Fruit fly (Drosophila melanogaster): ENCODE results near the gene Cubn2.
A peak's percentile ranks its signal among the peaks of the same experiment; 100 is the strongest.

DNA sequence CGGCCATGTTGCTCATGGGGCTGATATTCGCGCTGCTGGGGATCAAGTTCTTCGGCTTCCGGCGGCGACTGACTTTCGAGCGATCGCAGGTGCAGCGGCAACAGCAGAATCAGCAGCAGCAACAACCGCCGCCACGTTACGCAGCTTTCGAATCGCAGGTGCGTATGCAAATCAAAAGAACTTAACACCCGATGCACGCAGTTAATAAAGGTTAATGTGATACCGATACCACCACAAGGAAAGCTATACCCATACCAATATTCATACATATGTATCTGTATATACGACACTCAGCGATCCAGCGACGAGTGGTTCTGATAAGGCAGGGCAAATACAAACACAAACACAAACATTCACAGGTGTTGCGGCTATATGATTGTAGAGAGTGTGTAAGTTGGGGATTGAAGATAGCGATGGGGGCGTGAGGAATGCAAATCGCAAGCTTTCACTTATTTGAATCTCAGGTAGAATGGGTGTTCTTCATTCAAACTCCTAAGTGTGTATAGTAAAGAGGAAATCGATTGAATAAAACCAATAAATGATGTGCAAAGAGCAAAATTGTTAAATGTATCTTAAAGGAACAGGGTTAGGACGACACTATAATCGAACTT, 37.1 kb downstream of the Cubn2 start:
- TF ChIP-seq ovo (GFP tag; optimal IDR thresholded peaks at IDR 0.05) = no peak
- TF ChIP-seq CG7101 (tag; optimal IDR thresholded peaks at IDR 0.05) = no peak
- TF ChIP-seq Crg-1 (GFP tag; optimal IDR thresholded peaks at IDR 0.05) = no peak
- TF ChIP-seq Mnt (GFP tag; optimal IDR thresholded peaks at IDR 0.05) = peak; percentile 14
- no peak for TF ChIP-seq CG5204 (GFP tag; optimal IDR thresholded peaks at IDR 0.05)
- TF ChIP-seq CG1620 (GFP tag; optimal IDR thresholded peaks at IDR 0.05) = no peak
- peak; percentile 14 for TF ChIP-seq bab1 (GFP tag; optimal IDR thresholded peaks at IDR 0.05)
- TF ChIP-seq Hr96 (GFP tag; optimal IDR thresholded peaks at IDR 0.05) = no peak
- TF ChIP-seq kay (GFP tag; ENCODE audit: borderline replicate concordance) = peak; percentile 21
